Worm (Caenorhabditis elegans): Measurements from ENCODE around the gene ced-7.

ce11 chrIII:9583224-9583623, 3.3 kb upstream of the ced-7 start:
- TF ChIP-seq nfya-1 (tag; optimal IDR thresholded peaks at IDR 0.05; ENCODE audit: insufficient read depth) (no peak), ama-1 (optimal IDR thresholded peaks at IDR 0.05) (no peak), R02D3.7 (tag; optimal IDR thresholded peaks at IDR 0.05) (no peak), zag-1 (tag; optimal IDR thresholded peaks at IDR 0.05) (no peak), nhr-11 (tag; optimal IDR thresholded peaks at IDR 0.05) (no peak), fkh-2 (tag; optimal IDR thresholded peaks at IDR 0.05) (no peak), ztf-11 (tag; optimal IDR thresholded peaks at IDR 0.05) (no peak)

Data from whole organism, L3 larva.